Fruit fly (Drosophila melanogaster) whole organism, embryonic: ENCODE measurements around the gene CG7656.
A peak's percentile ranks its signal among the peaks of the same experiment; 100 is the strongest.

Experiments used
- Aef1 ChIP-seq: fragments of 200-800 bp; sonication (Bioruptor generic); IDR thresholded peaks from 3 replicates; pipeline ENCODE4 v1.3.6; 2022; ENCODE audit warnings: missing biosample characterization, missing genetic modification characterization
- Bgb ChIP-seq: fragments of 200-800 bp; sonication (Bioruptor generic); IDR thresholded peaks from 2 replicates; pipeline ENCODE4 v1.3.6; 2022; ENCODE audit warnings: missing biosample characterization, missing genetic modification characterization; ENCODE audit not compliant: partially characterized antibody
- CG12104 ChIP-seq: fragments of 200-800 bp; sonication (Bioruptor generic); optimal IDR thresholded peaks from 3 replicates; lab custom pipeline; 2016; ENCODE audit warnings: missing biosample characterization, missing genetic modification characterization
- CG12155 ChIP-seq: fragments of 200-800 bp; sonication (Bioruptor generic); optimal IDR thresholded peaks from 3 replicates; lab custom pipeline; 2016; ENCODE audit warnings: missing biosample characterization, missing genetic modification characterization
- CG12219 ChIP-seq: fragments of 200-800 bp; sonication (Bioruptor generic); optimal IDR thresholded peaks from 3 replicates; lab custom pipeline; 2018; ENCODE audit warnings: missing biosample characterization, mild to moderate bottlenecking, missing genetic modification characterization
- CG15479 ChIP-seq: fragments of 200-800 bp; sonication (Bioruptor generic); optimal IDR thresholded peaks from 3 replicates; lab custom pipeline; 2019; ENCODE audit warnings: missing biosample characterization, mild to moderate bottlenecking, missing genetic modification characterization, moderate library complexity
- CG16815 ChIP-seq: fragments of 200-800 bp; sonication (Bioruptor generic); optimal IDR thresholded peaks from 3 replicates; lab custom pipeline; 2017; ENCODE audit warnings: missing biosample characterization, mild to moderate bottlenecking, missing genetic modification characterization
- CG17186 ChIP-seq: fragments of 200-800 bp; sonication (Bioruptor generic); optimal IDR thresholded peaks from 3 replicates; lab custom pipeline; 2017; ENCODE audit warnings: missing biosample characterization, missing genetic modification reagents, missing genetic modification characterization
- CG18619 ChIP-seq: fragments of 200-800 bp; sonication (Bioruptor generic); optimal IDR thresholded peaks from 3 replicates; lab custom pipeline; 2017; ENCODE audit warnings: missing biosample characterization, mild to moderate bottlenecking, missing genetic modification characterization
- CG2116 ChIP-seq: fragments of 200-800 bp; sonication (Bioruptor generic); optimal IDR thresholded peaks from 3 replicates; lab custom pipeline; 2018; ENCODE audit warnings: missing biosample characterization, mild to moderate bottlenecking, missing genetic modification characterization
- CG2199 ChIP-seq: fragments of 200-800 bp; sonication (Bioruptor generic); IDR thresholded peaks from 3 replicates; pipeline ENCODE4 v1.3.6; 2022; ENCODE audit warnings: missing biosample characterization, missing genetic modification characterization
- CG2202 ChIP-seq: fragments of 200-800 bp; sonication (Bioruptor generic); optimal IDR thresholded peaks from 2 replicates; lab custom pipeline; 2018; ENCODE audit warnings: missing biosample characterization, mild to moderate bottlenecking, missing genetic modification characterization
- CG2678 ChIP-seq: fragments of 200-800 bp; sonication (Bioruptor generic); optimal IDR thresholded peaks from 3 replicates; lab custom pipeline; 2019; ENCODE audit warnings: missing biosample characterization, mild to moderate bottlenecking, missing genetic modification characterization, moderate library complexity
- CG3163 ChIP-seq: fragments of 200-800 bp; sonication (Bioruptor generic); optimal IDR thresholded peaks from 3 replicates; lab custom pipeline; 2016; ENCODE audit warnings: missing biosample characterization, missing genetic modification characterization
- CG4328 ChIP-seq: fragments of 200-800 bp; sonication (Bioruptor generic); optimal IDR thresholded peaks from 3 replicates; lab custom pipeline; 2017; ENCODE audit warnings: missing biosample characterization, missing genetic modification reagents, missing genetic modification characterization
- CG4617 ChIP-seq: fragments of 200-800 bp; sonication (Bioruptor generic); optimal IDR thresholded peaks from 3 replicates; lab custom pipeline; 2016; ENCODE audit warnings: missing biosample characterization, missing genetic modification characterization, borderline replicate concordance
- CG4707 ChIP-seq: fragments of 200-800 bp; sonication (Bioruptor generic); optimal IDR thresholded peaks from 2 replicates; lab custom pipeline; 2018; ENCODE audit warnings: missing biosample characterization, mild to moderate bottlenecking, missing genetic modification characterization, moderate library complexity
- CG5180 ChIP-seq: fragments of 200-800 bp; sonication (Bioruptor generic); optimal IDR thresholded peaks from 3 replicates; lab custom pipeline; 2017; ENCODE audit warnings: missing biosample characterization, missing genetic modification characterization, mild to moderate bottlenecking, moderate library complexity, missing genetic modification reagents
- CG7839 ChIP-seq: fragments of 200-800 bp; sonication (Bioruptor generic); optimal IDR thresholded peaks from 3 replicates; lab custom pipeline; 2018; ENCODE audit warnings: missing biosample characterization, mild to moderate bottlenecking, missing genetic modification characterization, moderate library complexity
- CG7987 ChIP-seq: fragments of 200-800 bp; sonication (Bioruptor generic); optimal IDR thresholded peaks from 2 replicates; lab custom pipeline; 2018; ENCODE audit warnings: missing biosample characterization, mild to moderate bottlenecking, missing genetic modification characterization, moderate library complexity
- D ChIP-seq, 2 experiments: fragments of 200-800 bp in 1 of 2; fragments of >200 bp in 1 of 2; sonication (Bioruptor generic) in 1 of 2; optimal IDR thresholded peaks; 2 replicates in 1 of 2; 3 replicates in 1 of 2; lab custom pipeline; 2017; ENCODE audit warnings: mild to moderate bottlenecking in 1 of 2, missing biosample characterization in 1 of 2, missing genetic modification characterization in 1 of 2, missing genetic modification reagents in 1 of 2
- E2f2 ChIP-seq: fragments of 200-800 bp; sonication (Bioruptor generic); IDR thresholded peaks from 2 replicates; pipeline ENCODE4 v1.3.6; 2022; ENCODE audit warnings: missing biosample characterization, missing genetic modification characterization
- ERR ChIP-seq: fragments of 200-800 bp; sonication (Bioruptor generic); optimal IDR thresholded peaks from 2 replicates; lab custom pipeline; 2016; ENCODE audit warnings: missing biosample characterization, missing genetic modification characterization
- Ets65A ChIP-seq: fragments of 200-800 bp; sonication (Bioruptor generic); peaks from one replicate; lab custom pipeline; 2016; ENCODE audit warnings: missing biosample characterization, missing genetic modification characterization
- Gsc ChIP-seq: fragments of 200-800 bp; sonication (Bioruptor generic); IDR thresholded peaks from 2 replicates; pipeline ENCODE4 v1.3.6; 2022; ENCODE audit warnings: missing biosample characterization, missing genetic modification characterization
- H2.0 ChIP-seq: fragments of 200-800 bp; sonication (Bioruptor generic); IDR thresholded peaks from 2 replicates; pipeline ENCODE4 v1.3.6; 2022; ENCODE audit warnings: missing biosample characterization, missing genetic modification characterization
- HLH3B ChIP-seq: fragments of 200-800 bp; sonication (Bioruptor generic); IDR thresholded peaks from 2 replicates; pipeline ENCODE4 v1.3.6; 2022; ENCODE audit warnings: missing biosample characterization, missing genetic modification characterization
- HLH54F ChIP-seq: fragments of 200-800 bp; sonication (Bioruptor generic); optimal IDR thresholded peaks from 3 replicates; lab custom pipeline; 2016; ENCODE audit warnings: missing biosample characterization, missing genetic modification characterization
- Myb ChIP-seq: fragments of 200-800 bp; sonication (Bioruptor generic); optimal IDR thresholded peaks from 2 replicates; lab custom pipeline; 2016; ENCODE audit warnings: missing biosample characterization, missing genetic modification characterization
- Nf-YB ChIP-seq: fragments of 200-800 bp; sonication (Bioruptor generic); optimal IDR thresholded peaks from 3 replicates; lab custom pipeline; 2019; ENCODE audit warnings: missing biosample characterization, mild to moderate bottlenecking, missing genetic modification characterization, moderate library complexity
- Nf-YC ChIP-seq: fragments of 200-800 bp; optimal IDR thresholded peaks from 3 replicates; lab custom pipeline; 2019; ENCODE audit warnings: missing biosample characterization, mild to moderate bottlenecking, missing genetic modification characterization, moderate library complexity
- Opbp ChIP-seq: fragments of 200-800 bp; sonication (Bioruptor generic); IDR thresholded peaks from 3 replicates; pipeline ENCODE4 v1.3.6; 2022; ENCODE audit warnings: missing biosample characterization, missing genetic modification characterization; ENCODE audit not compliant: partially characterized antibody
- Taf1 ChIP-seq: fragments of 200-800 bp; sonication (Bioruptor generic); IDR thresholded peaks from 2 replicates; pipeline ENCODE4 v1.3.6; 2022; ENCODE audit warnings: missing biosample characterization, missing genetic modification characterization
- abd-A ChIP-seq: fragments of 200-800 bp; sonication (Bioruptor generic); optimal IDR thresholded peaks from 3 replicates; lab custom pipeline; 2019; ENCODE audit warnings: missing biosample characterization, mild to moderate bottlenecking, missing genetic modification characterization, moderate library complexity
- amos ChIP-seq: fragments of 200-800 bp; sonication (Bioruptor generic); IDR thresholded peaks from 2 replicates; pipeline ENCODE4 v1.3.6; 2022; ENCODE audit warnings: missing biosample characterization, missing genetic modification characterization; ENCODE audit not compliant: partially characterized antibody
- ash1 ChIP-seq: fragments of 200-800 bp; sonication (Bioruptor generic); optimal IDR thresholded peaks from 2 replicates; lab custom pipeline; 2018; ENCODE audit warnings: missing biosample characterization, mild to moderate bottlenecking, missing genetic modification characterization
- ato ChIP-seq: fragments of 200-800 bp; sonication (Bioruptor generic); IDR thresholded peaks from 2 replicates; pipeline ENCODE4 v1.3.6; 2022; ENCODE audit warnings: missing biosample characterization, missing genetic modification characterization; ENCODE audit not compliant: partially characterized antibody
- dan ChIP-seq: fragments of 200-800 bp; sonication (Bioruptor generic); IDR thresholded peaks from 2 replicates; pipeline ENCODE4 v1.3.6; 2022; ENCODE audit warnings: missing biosample characterization, missing genetic modification characterization
- dpn ChIP-seq, 2 experiments: fragments of 200-800 bp; sonication (Bioruptor generic); optimal IDR thresholded peaks; 3 replicates each; lab custom pipeline; 2016; ENCODE audit warnings: missing biosample characterization in 2 of 2, missing genetic modification characterization in 2 of 2
- fru ChIP-seq: fragments of >200 bp; optimal IDR thresholded peaks from 2 replicates; lab custom pipeline; 2017
- hb ChIP-seq: fragments of 200-800 bp; sonication (Bioruptor generic); IDR thresholded peaks from 3 replicates; pipeline ENCODE4 v1.3.6; 2022; ENCODE audit warnings: missing biosample characterization, missing genetic modification characterization; ENCODE audit not compliant: partially characterized antibody
- klu ChIP-seq: fragments of 200-800 bp; sonication (Bioruptor generic); IDR thresholded peaks from 2 replicates; pipeline ENCODE4 v1.3.6; 2022; ENCODE audit warnings: missing biosample characterization, missing genetic modification characterization
- pan ChIP-seq, 4 experiments: fragments of >200 bp in 3 of 4; fragments of 200-800 bp in 1 of 4; sonication (Bioruptor generic) in 1 of 4; optimal IDR thresholded peaks in 3 of 4; IDR thresholded peaks in 1 of 4; 2 replicates each; pipeline versions ENCODE4 v1.3.6 to Lab custom; 2017 to 2022; ENCODE audit warnings: missing biosample characterization in 2 of 4, missing genetic modification characterization in 2 of 4, mixed read lengths in 1 of 4
- prd ChIP-seq, 3 experiments: fragments of >200 bp in 2 of 3; fragments of 200-800 bp in 1 of 3; sonication (Bioruptor generic) in 1 of 3; optimal IDR thresholded peaks in 2 of 3; IDR thresholded peaks in 1 of 3; 2 replicates in 2 of 3; 3 replicates in 1 of 3; pipeline versions ENCODE4 v1.3.6 to Lab custom; 2017 to 2022; ENCODE audit warnings: missing biosample characterization in 1 of 3, missing genetic modification characterization in 1 of 3
- slou ChIP-seq: fragments of 200-800 bp; sonication (Bioruptor generic); optimal IDR thresholded peaks from 3 replicates; lab custom pipeline; 2016; ENCODE audit warnings: missing biosample characterization, missing genetic modification characterization
- tio ChIP-seq: fragments of 200-800 bp; sonication (Bioruptor generic); optimal IDR thresholded peaks from 2 replicates; lab custom pipeline; 2017; ENCODE audit warnings: missing biosample characterization, missing genetic modification characterization, inconsistent platforms
- wdn ChIP-seq: fragments of 200-800 bp; sonication (Bioruptor generic); IDR thresholded peaks from 2 replicates; pipeline ENCODE4 v1.3.6; 2022; ENCODE audit warnings: missing biosample characterization, missing genetic modification characterization
- zen2 ChIP-seq: fragments of 200-800 bp; sonication (Bioruptor generic); IDR thresholded peaks from 3 replicates; pipeline ENCODE4 v1.3.6; 2022; ENCODE audit warnings: missing biosample characterization, missing genetic modification characterization; ENCODE audit not compliant: partially characterized antibody

Gene CG7656

DNA sequence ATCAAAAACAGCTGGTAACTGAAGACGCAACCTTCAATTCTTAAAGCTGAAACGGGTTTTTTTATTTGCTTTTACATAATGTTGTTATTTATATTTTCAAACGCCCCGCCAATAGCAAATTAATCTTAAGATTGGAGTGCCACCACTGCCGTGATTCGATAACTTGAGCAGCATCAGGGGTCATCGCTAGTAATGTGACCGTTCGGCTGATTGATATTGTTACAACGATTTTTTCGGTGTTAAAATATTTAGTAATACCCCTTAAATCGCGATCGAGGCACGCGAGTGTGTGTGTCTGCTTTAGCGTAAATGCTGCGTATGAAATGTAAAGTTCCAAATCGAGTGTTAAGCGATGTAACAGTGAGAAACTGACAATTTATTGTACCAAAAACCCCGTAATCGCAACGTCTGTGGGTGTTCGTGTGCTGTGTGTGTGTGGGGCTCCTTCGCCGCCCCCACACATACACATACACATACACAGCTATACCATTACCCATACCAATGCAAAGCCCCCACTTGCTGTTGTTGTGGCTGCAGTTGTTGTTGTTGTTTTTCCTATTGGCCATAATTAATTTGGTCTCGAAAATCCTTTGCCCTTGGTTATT, 22.0 kb downstream of the CG7656 start, which contains the start of gene dop (continued):
- TF ChIP-seq CG2116 (GFP tag; lab: Kevin White, UChicago), result peak; percentile 81
- no peak for TF ChIP-seq H2.0 (GFP tag; lab: Robert Waterston, UW)
- TF ChIP-seq wdn (GFP tag; lab: Robert Waterston, UW), result no peak
- TF ChIP-seq Gsc (GFP tag; lab: Robert Waterston, UW), result no peak
- no peak for TF ChIP-seq pan (optimal IDR thresholded peaks at IDR 0.05; lab: Kevin White, UChicago)
- TF ChIP-seq pan (GFP tag; optimal IDR thresholded peaks at IDR 0.05 in 1 of 2, IDR thresholded peaks at IDR 0.05 in 1 of 2), result no peak
- no peak for TF ChIP-seq CG7987 (GFP tag; lab: Kevin White, UChicago)
- TF ChIP-seq hb (GFP tag; lab: Robert Waterston, UW), result no peak
- peak; percentile 38; the same call in 1 of the 3 replicates for TF ChIP-seq Aef1 (GFP tag; lab: Robert Waterston, UW)
- TF ChIP-seq dan (GFP tag; lab: Robert Waterston, UW), result no peak
- no peak for TF ChIP-seq Nf-YB (GFP tag; lab: Kevin White, UChicago)
- TF ChIP-seq amos (GFP tag; lab: Robert Waterston, UW), result peak; percentile 72; the same call in 1 of the 2 replicates
- no peak for TF ChIP-seq CG16815
- TF ChIP-seq HLH54F (GFP tag; lab: Kevin White, UChicago), result peak; percentile 31
- no peak for TF ChIP-seq CG5180 (GFP tag; lab: Kevin White, UChicago)
- no peak; the same call in 2 of the 3 replicates for TF ChIP-seq zen2
- no peak for TF ChIP-seq CG4707
- TF ChIP-seq CG2202, result no peak
- TF ChIP-seq Taf1, result no peak
- TF ChIP-seq CG12219 (GFP tag; lab: Kevin White, UChicago), result no peak
- peak; percentile 59 for TF ChIP-seq CG4617 (GFP tag; lab: Kevin White, UChicago)
- TF ChIP-seq slou (GFP tag; lab: Kevin White, UChicago), result no peak
- peak; percentile 55; the same call in 1 of the 2 replicates for TF ChIP-seq ato
- TF ChIP-seq CG7839 (tag; lab: Kevin White, UChicago), result no peak
- no peak for TF ChIP-seq CG4328
- peak; percentile 20 for TF ChIP-seq CG17186 (GFP tag; lab: Kevin White, UChicago)
- TF ChIP-seq CG12155 (GFP tag; lab: Kevin White, UChicago), result no peak
- TF ChIP-seq Opbp, result peak; percentile 50; the same call in 1 of the 3 replicates
- TF ChIP-seq CG2199 (GFP tag; lab: Robert Waterston, UW), result no peak
- no peak for TF ChIP-seq CG2678
- peak; percentile 64; the same call in 1 of the 2 replicates for TF ChIP-seq Bgb (GFP tag; lab: Robert Waterston, UW)
- no peak for TF ChIP-seq ash1 (GFP tag; lab: Kevin White, UChicago)
- no peak for TF ChIP-seq abd-A
- no peak for TF ChIP-seq fru (lab: Kevin White, UChicago)
- TF ChIP-seq dpn (GFP tag; optimal IDR thresholded peaks at IDR 0.05; lab: Kevin White, UChicago), result peak; percentile 13 to 30
- no peak for TF ChIP-seq Nf-YC
- TF ChIP-seq CG12104 (GFP tag; lab: Kevin White, UChicago), result no peak
- no peak for TF ChIP-seq tio (GFP tag; lab: Kevin White, UChicago)
- peak; percentile 39 for TF ChIP-seq ERR (GFP tag; lab: Kevin White, UChicago)
- no peak for TF ChIP-seq CG15479 (GFP tag; lab: Kevin White, UChicago)
- TF ChIP-seq CG3163, result no peak
- TF ChIP-seq E2f2 (GFP tag; lab: Robert Waterston, UW), result peak; percentile 88
- no peak; the same call in 1 of the 2 replicates for TF ChIP-seq klu (GFP tag; lab: Robert Waterston, UW)
- no peak for TF ChIP-seq HLH3B (GFP tag; lab: Robert Waterston, UW)
- no peak for TF ChIP-seq prd (optimal IDR thresholded peaks at IDR 0.05; lab: Kevin White, UChicago)
- TF ChIP-seq prd (GFP tag; IDR thresholded peaks at IDR 0.05; lab: Robert Waterston, UW), result peak; percentile 33; the same call in 2 of the 3 replicates
- TF ChIP-seq D (optimal IDR thresholded peaks at IDR 0.05; lab: Kevin White, UChicago), result no peak
- TF ChIP-seq D (GFP tag; optimal IDR thresholded peaks at IDR 0.05; lab: Kevin White, UChicago), result no peak
- no peak for TF ChIP-seq CG18619 (GFP tag; lab: Kevin White, UChicago)
- TF ChIP-seq Ets65A, result peak; percentile 92
- TF ChIP-seq Myb, result peak; percentile 49
